Worm (Caenorhabditis elegans) whole organism, L1 larva: ENCODE measurements around the gene C01G6.3.

ENCODE experiments used
- C04F5.9 ChIP-seq: sonication (generic microtip); optimal IDR thresholded peaks from 2 replicates; lab custom pipeline; 2016; ENCODE audit warnings: missing genetic modification characterization, missing compliant biosample characterization
- aha-1 ChIP-seq: fragments of 150-350 bp; optimal IDR thresholded peaks from 2 replicates; lab custom pipeline; 2014; ENCODE audit warnings: missing biosample characterization, missing genetic modification characterization
- alr-1 ChIP-seq: fragments of 200-800 bp; sonication (Bioruptor generic); optimal IDR thresholded peaks from 2 replicates; lab custom pipeline; 2018; ENCODE audit warnings: borderline replicate concordance, mild to moderate bottlenecking, missing genetic modification characterization, missing compliant biosample characterization
- ama-1 ChIP-seq: fragments of 150-350 bp; optimal IDR thresholded peaks from 2 replicates; lab custom pipeline; 2014
- ceh-8 ChIP-seq: fragments of 200-800 bp; sonication (Bioruptor generic); optimal IDR thresholded peaks from 2 replicates; lab custom pipeline; 2018; ENCODE audit warnings: mild to moderate bottlenecking, missing genetic modification characterization, moderate library complexity, missing compliant biosample characterization
- ceh-82 ChIP-seq, 3 experiments: fragments of 150-350 bp in 1 of 3; sonication (generic microtip) in 2 of 3; optimal IDR thresholded peaks; 2 replicates each; lab custom pipeline; 2014 to 2017; ENCODE audit warnings: missing biosample characterization in 3 of 3, missing genetic modification characterization in 3 of 3
- ceh-88 ChIP-seq: fragments of 200-800 bp; sonication (Bioruptor generic); IDR thresholded peaks from 2 replicates; pipeline ENCODE4 v1.3.6; 2022; ENCODE audit warnings: missing genetic modification characterization, missing compliant biosample characterization
- dpl-1 ChIP-seq, 3 experiments: fragments of 150-350 bp in 2 of 3; sonication (generic microtip) in 1 of 3; optimal IDR thresholded peaks; 2 replicates each; lab custom pipeline; 2014 to 2017; ENCODE audit warnings: missing biosample characterization in 3 of 3, missing genetic modification characterization in 3 of 3, missing genetic modification reagents in 3 of 3
- dsc-1 ChIP-seq: sonication (generic microtip); optimal IDR thresholded peaks from 2 replicates; lab custom pipeline; 2016; ENCODE audit warnings: mild to moderate bottlenecking, missing genetic modification characterization, missing compliant biosample characterization
- elt-2 ChIP-seq: sonication (generic microtip); optimal IDR thresholded peaks from 2 replicates; lab custom pipeline; 2016; ENCODE audit warnings: missing genetic modification characterization, mild to moderate bottlenecking, inconsistent platforms, missing compliant biosample characterization, missing genetic modification reagents
- ets-5 ChIP-seq: fragments of 200-800 bp; sonication (Bioruptor generic); IDR thresholded peaks from 2 replicates; pipeline ENCODE4 v1.3.6; 2022; ENCODE audit warnings: missing genetic modification characterization, missing compliant biosample characterization
- fkh-10 ChIP-seq: sonication (generic microtip); optimal IDR thresholded peaks from 2 replicates; lab custom pipeline; 2017; ENCODE audit warnings: missing biosample characterization, missing genetic modification reagents, missing genetic modification characterization
- fkh-8 ChIP-seq: sonication (generic microtip); optimal IDR thresholded peaks from 2 replicates; lab custom pipeline; 2016; ENCODE audit warnings: mild to moderate bottlenecking, missing genetic modification characterization, missing compliant biosample characterization
- grh-1 ChIP-seq: fragments of 200-800 bp; sonication (Bioruptor generic); IDR thresholded peaks from 2 replicates; pipeline ENCODE4 v1.3.6; 2022; ENCODE audit warnings: missing genetic modification reagents, missing genetic modification characterization, missing compliant biosample characterization
- isw-1 ChIP-seq: fragments of 200-800 bp; sonication (Bioruptor generic); IDR thresholded peaks from 2 replicates; pipeline ENCODE4 v1.3.6; 2022; ENCODE audit warnings: missing genetic modification characterization, missing compliant biosample characterization
- lin-14 ChIP-seq: fragments of 200-800 bp; sonication (Bioruptor generic); optimal IDR thresholded peaks from 2 replicates; lab custom pipeline; 2018; ENCODE audit warnings: mild to moderate bottlenecking, missing genetic modification characterization, moderate library complexity, missing compliant biosample characterization
- lin-35 ChIP-seq, 2 experiments: fragments of 150-350 bp; optimal IDR thresholded peaks; 2 replicates each; lab custom pipeline; 2014; ENCODE audit warnings: missing biosample characterization in 2 of 2, missing genetic modification characterization in 2 of 2, missing genetic modification reagents in 2 of 2
- lin-39 ChIP-seq: fragments of 150-350 bp; optimal IDR thresholded peaks from 2 replicates; lab custom pipeline; 2014; ENCODE audit warnings: missing biosample characterization, missing genetic modification reagents, missing genetic modification characterization
- lir-3 ChIP-seq: sonication (generic microtip); optimal IDR thresholded peaks from 2 replicates; lab custom pipeline; 2016; ENCODE audit warnings: mild to moderate bottlenecking, missing genetic modification characterization, moderate library complexity, missing compliant biosample characterization; ENCODE audit not compliant: poor library complexity
- mab-9 ChIP-seq: fragments of 200-800 bp; sonication (Bioruptor generic); IDR thresholded peaks from 2 replicates; pipeline ENCODE4 v1.3.6; 2022; ENCODE audit warnings: missing genetic modification reagents, missing genetic modification characterization, missing compliant biosample characterization
- nhr-19 ChIP-seq: fragments of 200-800 bp; sonication (Bioruptor generic); conservative IDR thresholded peaks from 2 replicates; pipeline ENCODE4 v1.3.6; 2022; ENCODE audit warnings: missing genetic modification characterization, missing compliant biosample characterization
- nhr-20 ChIP-seq: sonication (generic microtip); optimal IDR thresholded peaks from 2 replicates; lab custom pipeline; 2016; ENCODE audit warnings: mild to moderate bottlenecking, missing genetic modification characterization, missing compliant biosample characterization
- nhr-28 ChIP-seq: fragments of 150-350 bp; optimal IDR thresholded peaks from 2 replicates; lab custom pipeline; 2014; ENCODE audit warnings: missing biosample characterization, missing genetic modification characterization
- nhr-90 ChIP-seq: sonication (generic microtip); optimal IDR thresholded peaks from 2 replicates; lab custom pipeline; 2016; ENCODE audit warnings: mild to moderate bottlenecking, missing genetic modification characterization, missing compliant biosample characterization; ENCODE audit not compliant: poor library complexity
- rnt-1 ChIP-seq: sonication (generic microtip); optimal IDR thresholded peaks from 2 replicates; lab custom pipeline; 2016; ENCODE audit warnings: mild to moderate bottlenecking, missing genetic modification characterization, moderate library complexity, missing compliant biosample characterization
- skn-1 ChIP-seq: fragments of 150-350 bp; optimal IDR thresholded peaks from 2 replicates; lab custom pipeline; 2014; ENCODE audit warnings: missing biosample characterization, missing genetic modification characterization
- snu-23 ChIP-seq: sonication (generic microtip); optimal IDR thresholded peaks from 2 replicates; lab custom pipeline; 2016; ENCODE audit warnings: missing genetic modification characterization, missing compliant biosample characterization
- sup-37 ChIP-seq: fragments of 200-800 bp; sonication (Bioruptor generic); optimal IDR thresholded peaks from 2 replicates; lab custom pipeline; 2018; ENCODE audit warnings: mild to moderate bottlenecking, missing genetic modification characterization, missing compliant biosample characterization
- tbx-2 ChIP-seq: sonication (generic microtip); optimal IDR thresholded peaks from 2 replicates; lab custom pipeline; 2016; ENCODE audit warnings: missing genetic modification characterization, missing compliant biosample characterization
- tlp-1 ChIP-seq: fragments of 150-350 bp; optimal IDR thresholded peaks from 2 replicates; lab custom pipeline; 2014; ENCODE audit warnings: missing biosample characterization, missing genetic modification characterization
- unc-130 ChIP-seq: fragments of 150-350 bp; optimal IDR thresholded peaks from 2 replicates; lab custom pipeline; 2017; ENCODE audit warnings: missing biosample characterization, missing genetic modification characterization, inconsistent platforms
- unc-98 ChIP-seq: fragments of 200-800 bp; sonication (Bioruptor generic); IDR thresholded peaks from 2 replicates; pipeline ENCODE4 v1.3.6; 2022; ENCODE audit warnings: missing genetic modification characterization, missing compliant biosample characterization
- zag-1 ChIP-seq: fragments of 150-350 bp; optimal IDR thresholded peaks from 2 replicates; lab custom pipeline; 2014; ENCODE audit warnings: missing biosample characterization, missing genetic modification characterization
- ztf-11 ChIP-seq, 2 experiments: sonication (generic microtip); optimal IDR thresholded peaks; 2 replicates each; lab custom pipeline; 2016 to 2017; ENCODE audit warnings: missing genetic modification characterization in 2 of 2, missing biosample characterization in 1 of 2, missing compliant biosample characterization in 1 of 2

C01G6.3 gene

DNA sequence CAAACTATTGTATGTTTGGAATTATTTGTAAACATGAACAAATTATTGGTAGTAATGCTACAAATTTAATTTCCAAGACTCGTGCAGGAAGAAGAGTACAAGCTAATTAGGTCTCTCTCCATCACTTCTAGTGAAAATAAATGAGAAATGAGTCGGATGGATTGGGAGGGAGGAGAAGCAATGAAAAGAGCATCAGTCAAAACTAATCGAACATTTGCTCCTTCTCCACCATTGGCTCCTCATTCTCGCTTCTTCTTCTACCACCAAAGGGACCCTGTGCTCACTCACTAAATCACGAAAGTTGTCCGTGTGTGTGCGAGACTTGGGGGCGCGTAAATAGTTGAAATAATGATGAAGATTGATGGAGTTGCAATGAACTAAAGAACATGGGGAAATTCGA lies 37.1 kb downstream of the C01G6.3 start (continued):
- TF ChIP-seq snu-23 (GFP tag; lab: Kevin White, UChicago) (no peak), ets-5 (no peak), C04F5.9 (tag; lab: Kevin White, UChicago) (no peak), ama-1 (no peak), unc-98 (GFP tag; lab: Robert Waterston, UW) (no peak)

DNA sequence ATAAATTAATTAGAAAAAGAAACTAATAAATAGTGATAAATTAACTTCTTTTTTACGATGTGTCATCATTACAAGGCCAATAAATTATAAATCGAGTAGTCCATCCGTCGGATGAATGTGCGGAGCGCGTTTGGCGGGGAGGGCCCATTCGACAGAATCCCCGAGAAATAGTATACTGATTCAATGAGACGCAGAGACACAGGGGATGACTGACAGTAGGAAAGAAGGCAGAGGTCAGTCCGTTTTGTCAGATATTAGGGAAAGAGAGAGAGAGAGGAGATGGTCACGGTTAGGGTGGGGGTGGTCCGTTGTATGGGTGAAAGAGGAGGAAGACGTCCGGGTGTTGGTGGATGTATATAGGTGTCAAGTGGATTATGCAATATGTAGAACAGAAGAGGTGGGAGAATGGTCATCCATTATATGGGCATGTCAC lies 38.9 kb downstream of the C01G6.3 start:
- TF ChIP-seq ztf-11 (tag; optimal IDR thresholded peaks at IDR 0.05; lab: Kevin White, UChicago) (peak in 1 of 2 experiments; percentile 6), rnt-1 (tag; lab: Kevin White, UChicago) (peak; percentile 37), lin-14 (peak; percentile 22), ceh-82 (tag; optimal IDR thresholded peaks at IDR 0.05; lab: Kevin White, UChicago) (no peak)

- TF ChIP-seq sup-37 (GFP tag; lab: Kevin White, UChicago) (no peak), ceh-88 (GFP tag; lab: Robert Waterston, UW) (no peak), snu-23 (GFP tag; lab: Kevin White, UChicago) (no peak), ets-5 (no peak), elt-2 (tag; lab: Kevin White, UChicago) (no peak), nhr-20 (tag; lab: Kevin White, UChicago) (no peak), isw-1 (GFP tag; lab: Robert Waterston, UW) (no peak), ceh-8 (GFP tag; lab: Kevin White, UChicago) (no peak), zag-1 (no peak), grh-1 (no peak), dpl-1 (GFP tag; optimal IDR thresholded peaks at IDR 0.05; lab: Kevin White, UChicago) (no peak), nhr-90 (no peak), nhr-19 (GFP tag; lab: Robert Waterston, UW) (no peak), lin-35 (GFP tag; optimal IDR thresholded peaks at IDR 0.05; lab: Kevin White, UChicago) (no peak)
Measured at ce11 chrII:9310204-9310603, 40.5 kb downstream of the C01G6.3 start, which contains the start of gene cam-1. Gene cam-1, minus strand, starts transcription at chrII:9310304.

DNA sequence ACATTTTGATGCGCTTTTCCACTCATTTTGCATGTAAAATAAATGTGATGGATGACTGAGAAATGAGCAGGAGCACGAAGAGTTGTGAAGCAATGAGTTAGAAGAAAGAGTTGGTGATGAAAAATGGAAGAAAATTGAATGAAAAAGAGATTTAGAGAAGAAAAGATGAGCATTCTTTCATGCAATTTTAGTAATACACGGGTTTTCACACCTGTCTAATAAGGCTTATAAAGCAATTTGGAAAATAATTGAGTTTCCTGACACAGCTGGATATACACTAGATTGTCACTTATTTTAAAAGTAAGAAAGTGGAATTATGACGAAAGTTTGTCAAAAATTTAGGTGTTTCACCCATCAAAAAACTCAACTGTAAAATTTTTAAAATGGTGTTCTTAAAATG lies 41.1 kb downstream of the C01G6.3 start:
- TF ChIP-seq aha-1 (tag; lab: Kevin White, UChicago) (no peak), lin-14 (peak; percentile 26), nhr-28 (tag; lab: Kevin White, UChicago) (no peak), lin-39 (tag; lab: Kevin White, UChicago) (no peak), ceh-8 (GFP tag; lab: Kevin White, UChicago) (peak; percentile 43), fkh-8 (tag; lab: Kevin White, UChicago) (peak; percentile 27)

DNA sequence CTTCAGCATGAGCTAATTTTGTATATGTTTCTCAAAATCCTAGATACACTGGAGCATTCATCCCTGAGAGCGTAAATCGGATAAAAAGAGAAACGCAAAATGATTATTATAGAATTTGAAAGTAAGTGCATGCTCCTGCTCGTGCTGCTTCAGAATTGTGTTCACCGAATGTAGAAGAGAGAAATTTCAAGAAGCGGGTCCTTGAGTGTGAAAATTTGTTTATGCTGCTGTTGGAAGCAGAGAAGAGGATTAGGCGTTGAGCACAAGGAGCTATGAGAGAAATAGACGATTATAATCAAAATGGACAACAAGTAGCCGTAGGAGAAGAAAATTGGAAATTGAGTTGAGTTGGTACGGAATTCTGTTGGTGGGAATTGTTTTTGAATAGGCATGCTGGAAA lies 42.0 kb downstream of the C01G6.3 start:
- no peak for TF ChIP-seq skn-1 (tag; lab: Kevin White, UChicago)
- TF ChIP-seq fkh-10, result peak; percentile 69
- TF ChIP-seq ceh-88 (GFP tag; lab: Robert Waterston, UW), result no peak
- TF ChIP-seq mab-9 (GFP tag; lab: Robert Waterston, UW), result no peak
- TF ChIP-seq lin-14, result peak; percentile 57

DNA sequence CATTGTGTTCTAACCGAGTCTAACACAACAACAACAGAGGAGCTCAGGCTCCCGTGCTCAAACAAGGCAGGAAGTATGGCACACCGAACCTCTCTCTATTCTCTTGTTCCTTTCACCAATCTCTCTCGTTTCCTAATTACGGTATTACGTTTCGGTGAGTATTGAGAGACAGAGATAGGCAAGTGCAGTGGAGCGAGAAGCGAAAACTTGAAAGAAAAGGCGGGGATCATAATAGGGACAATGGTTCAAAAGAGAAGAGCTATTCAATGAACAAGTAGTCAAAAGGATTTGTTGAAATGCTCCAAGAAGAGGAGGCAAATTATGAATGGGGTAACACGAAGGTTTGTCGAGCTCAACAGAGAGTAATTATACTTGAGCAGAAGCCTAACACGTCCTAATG lies 43.6 kb downstream of the C01G6.3 start:
- no peak for TF ChIP-seq unc-130 (tag; lab: Kevin White, UChicago)
- no peak for TF ChIP-seq lir-3 (tag; lab: Kevin White, UChicago)
- TF ChIP-seq alr-1, result no peak
- no peak for TF ChIP-seq tlp-1 (tag; lab: Kevin White, UChicago)
- TF ChIP-seq zag-1, result no peak
- peak; percentile 21 for TF ChIP-seq lin-14
- no peak for TF ChIP-seq dsc-1 (tag; lab: Kevin White, UChicago)
- no peak for TF ChIP-seq tbx-2 (tag; lab: Kevin White, UChicago)
